Fruit fly (Drosophila melanogaster) S2 (cell line): ENCODE measurements around the gene aqz.

ENCODE experiments used
- CG8478 ChIP-seq: fragments of >200 bp; optimal IDR thresholded peaks from 2 replicates; lab custom pipeline; 2018
- CTCF ChIP-seq, 2 experiments: fragments of >200 bp; optimal IDR thresholded peaks; 2 replicates each; lab custom pipeline; 2018

aqz gene

DNA sequence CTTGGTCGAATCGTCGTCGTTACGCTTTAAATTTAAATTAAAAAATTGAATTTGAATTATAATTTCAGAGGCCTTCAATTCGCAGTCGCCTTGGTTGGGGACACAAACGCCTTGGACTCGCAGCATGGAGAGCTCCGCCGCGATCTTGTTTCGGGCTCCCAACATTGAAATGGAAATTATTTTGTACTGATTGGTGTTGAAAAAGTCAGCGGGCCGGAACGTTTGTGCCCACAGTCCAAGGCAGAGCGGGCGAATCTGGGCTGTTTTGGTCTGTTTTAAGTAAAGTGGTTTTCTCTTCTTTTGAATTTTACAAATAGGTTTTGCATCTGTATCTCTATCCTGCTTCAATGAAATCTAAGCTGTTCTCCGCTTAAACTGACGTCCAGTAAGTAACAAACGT lies 5.4 kb downstream of the aqz start:
- TF ChIP-seq CG8478 (lab: Kevin White, UChicago) (no peak), CTCF (optimal IDR thresholded peaks at IDR 0.05; lab: Kevin White, UChicago) (no peak)

DNA sequence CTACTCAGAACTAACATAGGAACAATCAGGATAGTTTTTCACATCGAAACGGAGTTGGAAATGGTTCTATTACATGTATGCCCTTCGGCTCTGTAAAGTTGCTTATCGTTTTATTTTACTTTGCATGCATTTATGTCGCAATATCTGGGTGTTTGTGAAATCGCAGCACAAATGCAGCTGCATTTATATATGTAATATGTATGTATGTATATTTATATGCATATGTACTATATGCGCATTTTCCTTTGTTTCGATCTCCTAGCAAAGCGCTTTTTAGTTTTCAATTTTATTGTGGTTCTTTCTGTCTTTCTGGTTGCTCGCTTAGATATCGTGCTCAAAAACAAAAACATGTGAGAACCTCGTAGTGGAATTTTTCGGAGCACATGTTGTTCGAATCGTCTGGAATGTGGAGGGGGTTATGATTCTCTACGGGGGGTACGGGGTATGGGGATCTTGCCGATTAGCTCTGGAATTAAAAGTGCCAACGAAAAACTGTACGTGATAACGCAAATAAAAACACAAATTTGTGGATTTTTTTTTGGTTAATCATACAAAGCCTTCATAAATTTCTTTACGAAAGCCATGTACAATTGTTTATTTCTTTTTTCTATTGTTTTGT lies 6.3 kb downstream of the aqz start:
- no peak for TF ChIP-seq CTCF (optimal IDR thresholded peaks at IDR 0.05; lab: Kevin White, UChicago)
- TF ChIP-seq CG8478 (lab: Kevin White, UChicago), result no peak

DNA sequence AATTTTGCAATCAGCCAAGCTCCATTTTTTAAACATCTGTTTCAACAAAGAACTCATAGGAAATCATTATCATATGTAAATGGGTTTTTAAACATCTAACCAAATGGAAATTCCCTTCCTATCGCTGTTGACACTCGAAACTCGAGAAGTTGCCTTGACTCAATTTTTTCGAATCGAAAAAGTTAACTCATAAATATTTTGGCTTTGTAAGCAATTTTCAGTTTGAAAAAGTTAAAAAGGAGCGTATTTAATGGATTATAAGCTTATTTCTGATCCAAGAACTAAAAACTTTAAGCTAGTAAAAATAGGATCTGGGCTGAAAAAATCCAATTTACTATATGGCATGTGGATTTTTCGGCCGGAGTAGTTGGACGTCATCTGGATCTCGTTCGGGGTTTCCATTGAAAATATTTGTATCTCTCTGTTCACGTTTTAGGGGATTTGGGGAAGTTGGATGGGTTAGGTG lies 7.3 kb downstream of the aqz start, which contains the start of gene CG9837:
Gene CG9837, minus strand, starts transcription at position 416 of the 466 bp plus-strand sequence.
- no peak for TF ChIP-seq CG8478 (lab: Kevin White, UChicago)
- TF ChIP-seq CTCF (optimal IDR thresholded peaks at IDR 0.05; lab: Kevin White, UChicago), result no peak

DNA sequence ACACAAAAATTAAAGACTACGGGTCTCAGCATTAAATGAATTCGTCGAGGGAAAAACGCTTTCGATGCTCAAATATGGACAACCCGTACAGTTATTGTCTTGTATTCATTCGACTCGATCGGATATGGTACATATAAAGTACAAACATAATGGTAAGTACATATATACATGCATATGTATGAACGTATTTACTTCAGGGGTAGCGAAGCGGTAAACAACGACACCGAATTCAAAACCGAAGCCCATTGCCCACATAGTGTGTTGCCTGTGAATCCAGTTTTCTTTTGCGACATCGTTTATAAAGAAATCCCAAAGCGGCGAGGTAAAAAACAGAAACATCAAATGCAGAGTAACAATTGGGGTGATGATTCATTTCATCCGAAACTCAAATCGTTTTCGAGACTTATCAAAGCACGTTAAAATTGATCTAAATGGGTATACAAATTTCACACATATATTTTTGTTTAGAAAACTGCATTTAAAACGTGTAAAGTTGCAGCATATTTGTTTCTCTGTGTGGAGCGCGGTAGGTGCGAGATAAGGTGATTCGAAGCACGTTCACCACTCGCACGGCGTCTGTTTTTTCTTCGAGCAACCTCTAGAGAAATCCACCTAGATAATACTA lies 8.0 kb downstream of the aqz start:
- TF ChIP-seq CTCF (optimal IDR thresholded peaks at IDR 0.05; lab: Kevin White, UChicago), result no peak
- no peak for TF ChIP-seq CG8478 (lab: Kevin White, UChicago)

DNA sequence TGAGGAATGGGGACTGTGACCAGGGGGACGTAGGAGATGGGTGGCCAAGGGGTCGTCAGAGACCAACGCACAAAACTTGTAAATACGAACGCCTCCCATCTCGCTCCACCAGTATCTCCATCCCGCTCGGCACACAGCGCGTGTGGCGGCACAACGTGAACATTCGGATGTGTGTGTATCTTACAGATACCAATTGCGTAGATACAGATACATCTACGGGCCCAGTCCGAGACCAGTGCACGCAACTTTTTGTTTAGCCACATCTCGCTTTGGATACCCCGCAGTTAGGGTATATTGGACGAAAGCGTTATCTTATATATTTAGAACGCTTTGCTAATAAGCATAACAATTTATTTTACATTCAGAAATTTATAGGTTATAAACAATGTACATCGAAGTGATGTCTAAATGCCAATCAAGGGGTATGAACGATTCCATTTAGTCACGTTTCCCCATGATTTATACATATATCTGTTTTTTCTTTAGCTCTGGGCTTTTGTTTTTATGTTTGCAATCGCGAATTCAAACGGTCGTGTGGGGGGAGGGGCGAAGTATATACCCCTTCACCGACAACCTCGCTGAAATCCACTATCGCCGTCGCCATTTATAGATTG lies 9.1 kb downstream of the aqz start:
- TF ChIP-seq CTCF (optimal IDR thresholded peaks at IDR 0.05; lab: Kevin White, UChicago) (no peak), CG8478 (lab: Kevin White, UChicago) (no peak)

DNA sequence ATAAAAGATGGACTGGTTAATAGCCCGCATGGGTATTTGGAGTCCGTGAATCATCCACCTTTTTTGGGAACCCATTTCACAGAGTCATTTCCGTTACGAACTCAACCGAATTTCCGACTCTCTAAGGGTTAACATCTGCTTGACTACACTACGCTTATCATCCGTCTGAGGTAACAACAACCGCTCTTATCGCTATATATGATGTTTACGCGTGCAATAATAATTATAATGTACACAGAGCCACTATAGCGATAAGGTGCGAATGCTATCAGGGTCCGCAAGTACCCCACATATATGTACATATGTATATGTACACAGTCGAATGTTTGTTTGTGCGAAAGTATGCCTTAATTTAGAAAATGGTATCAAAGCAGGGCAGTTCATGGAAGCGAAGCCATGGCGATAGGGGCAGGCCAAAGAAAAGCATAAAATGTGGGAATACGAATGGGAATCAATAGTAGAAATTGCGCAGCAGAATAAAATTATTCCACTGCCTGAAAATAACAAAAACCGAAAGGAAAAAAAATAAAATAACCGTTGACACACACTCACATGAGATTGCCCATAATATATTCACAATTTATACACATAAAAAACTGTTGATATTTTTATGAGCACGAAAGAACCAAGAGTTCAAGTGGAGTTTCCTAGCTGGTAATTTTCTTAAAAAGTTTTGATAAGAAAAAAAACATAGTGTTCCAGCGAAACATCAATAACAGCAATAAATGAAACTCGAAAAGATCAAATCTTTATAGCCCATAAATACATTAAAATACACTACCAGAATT lies 9.9 kb downstream of the aqz start:
- TF ChIP-seq CG8478 (lab: Kevin White, UChicago) (no peak), CTCF (optimal IDR thresholded peaks at IDR 0.05; lab: Kevin White, UChicago) (no peak)

DNA sequence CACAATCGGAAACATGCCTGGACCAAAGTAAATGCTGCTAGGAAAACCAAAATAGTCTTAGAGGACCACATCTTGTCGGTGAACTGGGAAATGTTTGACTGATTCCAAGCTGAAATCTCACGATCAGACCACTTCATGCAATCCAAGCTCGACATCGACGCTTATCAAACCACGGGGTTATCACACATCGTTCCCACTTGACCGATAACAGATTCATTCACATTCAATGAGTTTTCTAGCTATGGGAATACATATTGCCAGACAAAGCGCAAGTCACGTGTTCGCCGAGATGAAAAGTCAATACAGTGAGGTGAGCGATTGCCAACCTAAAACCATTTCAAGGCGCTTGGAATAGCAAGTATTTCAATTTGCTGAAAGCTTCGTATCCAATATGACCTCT lies 10.8 kb downstream of the aqz start:
- TF ChIP-seq CTCF (optimal IDR thresholded peaks at IDR 0.05; lab: Kevin White, UChicago) (no peak), CG8478 (lab: Kevin White, UChicago) (no peak)

DNA sequence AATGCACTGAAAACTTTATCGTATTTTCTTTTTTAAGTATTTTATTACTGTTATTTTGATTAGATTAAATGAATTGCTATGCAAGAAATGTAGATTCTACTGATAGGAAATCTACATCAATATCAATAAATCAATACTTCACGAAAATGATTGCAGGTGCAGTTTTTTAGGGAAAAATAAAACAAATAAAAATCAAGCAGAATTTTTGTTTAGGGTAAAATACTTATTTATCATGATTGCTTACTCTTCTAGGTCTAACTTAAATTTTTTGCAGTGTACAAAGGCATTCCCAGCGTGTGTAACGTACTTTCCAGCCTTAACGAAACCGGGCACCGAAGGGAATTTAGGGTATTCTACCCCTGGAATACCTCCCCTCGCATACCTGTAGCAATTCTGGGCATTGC lies 12.0 kb downstream of the aqz start:
- TF ChIP-seq CG8478 (lab: Kevin White, UChicago), result no peak
- no peak for TF ChIP-seq CTCF (optimal IDR thresholded peaks at IDR 0.05; lab: Kevin White, UChicago)

DNA sequence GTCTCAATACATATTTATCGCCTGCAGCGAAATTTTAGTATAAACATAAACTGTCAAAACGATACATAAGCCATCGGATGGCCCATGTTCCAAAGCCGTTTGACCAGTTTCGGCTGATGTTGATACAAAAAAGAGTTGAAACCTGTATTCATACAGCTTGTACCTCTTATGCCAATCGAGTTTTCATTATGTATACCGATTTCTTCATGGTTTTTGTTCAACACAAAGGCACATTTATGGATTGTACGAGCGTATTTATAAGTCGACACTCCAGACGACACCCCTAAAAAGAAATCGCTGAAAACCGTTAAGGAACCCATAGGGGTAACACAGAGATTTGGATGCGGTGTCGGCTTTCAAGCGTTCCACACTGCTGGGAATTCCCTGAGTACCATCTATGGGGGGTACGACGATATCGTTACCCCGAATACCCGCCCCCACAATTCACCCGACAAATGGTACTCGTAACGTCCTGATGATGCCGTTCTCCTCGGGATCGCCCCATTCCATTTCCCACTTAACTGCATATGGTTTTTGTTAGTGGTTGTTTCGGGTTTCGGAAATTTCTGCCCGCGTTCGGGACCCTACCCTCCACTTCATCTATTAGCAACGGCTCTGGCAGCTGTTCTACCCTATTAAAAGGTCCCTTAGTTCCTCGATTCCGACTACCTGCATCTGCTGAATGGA lies 12.5 kb downstream of the aqz start:
- TF ChIP-seq CTCF (optimal IDR thresholded peaks at IDR 0.05; lab: Kevin White, UChicago) (no peak), CG8478 (lab: Kevin White, UChicago) (no peak)

DNA sequence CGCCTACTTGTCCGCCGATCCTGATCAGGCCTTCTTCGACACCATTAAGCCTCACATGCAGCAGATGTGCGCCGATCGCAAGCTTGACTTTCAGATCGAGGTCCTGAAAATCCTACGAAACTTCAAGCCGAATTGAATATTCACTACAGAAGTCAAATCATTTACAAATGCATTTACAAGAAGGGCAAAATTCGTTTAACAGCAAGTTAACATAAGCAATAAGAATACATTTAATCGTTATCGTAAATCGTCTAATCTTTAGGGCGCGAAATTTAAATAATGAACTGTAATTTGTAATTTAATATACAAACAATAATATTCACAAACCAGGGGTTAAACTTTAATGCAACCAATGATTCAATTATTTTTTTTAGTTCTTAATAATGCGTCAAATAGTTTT lies 13.4 kb downstream of the aqz start:
- no peak for TF ChIP-seq CTCF (optimal IDR thresholded peaks at IDR 0.05; lab: Kevin White, UChicago)

DNA sequence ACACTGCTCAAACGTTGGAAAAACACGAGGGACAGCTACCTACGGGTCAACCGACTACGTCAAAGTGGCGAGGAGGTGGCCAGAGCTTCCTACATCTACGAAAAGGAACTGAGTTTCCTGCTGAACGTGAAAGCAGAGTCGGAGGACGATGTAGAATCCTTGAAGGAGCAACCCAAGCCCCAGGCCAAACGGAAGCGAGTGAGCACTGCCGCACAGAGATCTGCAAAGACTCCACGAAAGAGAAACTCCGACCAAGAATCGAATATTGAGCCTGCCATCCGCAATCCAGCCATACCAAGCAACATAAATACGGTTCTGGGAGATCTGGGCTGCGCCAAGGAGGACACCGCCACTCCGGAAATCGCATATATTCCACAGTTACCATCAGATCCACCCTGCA lies 13.8 kb downstream of the aqz start:
- TF ChIP-seq CTCF (optimal IDR thresholded peaks at IDR 0.05; lab: Kevin White, UChicago) (no peak), CG8478 (lab: Kevin White, UChicago) (no peak)

DNA sequence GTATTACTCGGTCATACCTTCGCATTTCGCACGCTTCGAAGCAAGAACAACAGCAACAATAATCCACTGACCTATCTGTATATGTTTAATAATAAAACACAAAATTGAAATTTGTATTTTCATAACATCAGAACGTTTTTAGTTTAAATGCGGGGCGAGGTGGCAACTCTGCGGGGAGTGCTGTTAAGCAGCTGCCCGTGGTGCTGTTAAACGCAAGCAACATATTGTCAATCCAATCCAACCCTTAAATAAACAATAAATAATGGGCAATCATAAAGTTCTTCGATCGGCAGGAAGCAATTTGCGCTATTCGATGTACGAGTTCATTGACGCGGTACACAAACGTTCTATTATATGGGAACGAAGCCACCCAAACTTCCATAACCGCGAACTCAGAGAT lies 14.4 kb downstream of the aqz start, which contains the start of gene hng2:
Gene hng2, plus strand, starts transcription at position 219 of the 400 bp plus-strand sequence.
- TF ChIP-seq CTCF (optimal IDR thresholded peaks at IDR 0.05; lab: Kevin White, UChicago), result no peak
- TF ChIP-seq CG8478 (lab: Kevin White, UChicago), result no peak

DNA sequence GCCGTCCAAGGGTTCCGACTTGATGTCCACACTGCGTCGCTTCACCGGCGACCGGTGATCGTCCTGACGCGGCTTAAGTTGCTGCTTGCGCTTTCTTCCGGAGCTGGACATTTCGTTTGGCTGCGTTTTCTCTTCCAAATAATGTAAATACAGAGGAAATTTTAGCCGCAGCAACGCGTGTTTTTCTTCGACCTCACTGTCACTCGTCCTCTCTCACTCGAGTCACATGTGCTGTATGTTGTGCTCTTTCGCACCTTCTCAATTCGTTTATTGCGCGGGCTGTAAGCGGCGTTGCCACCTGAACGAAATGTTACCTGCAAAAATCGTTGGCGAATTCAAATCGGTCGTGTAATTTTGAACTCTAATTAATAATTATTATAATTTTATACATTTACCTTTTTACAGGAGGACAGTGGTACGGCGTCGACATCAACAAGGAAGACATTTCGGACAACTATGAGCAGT lies 15.1 kb downstream of the aqz start, which contains the start of gene CG9839:
Gene CG9839, minus strand, starts transcription at position 415 of the 465 bp plus-strand sequence.
- TF ChIP-seq CG8478 (lab: Kevin White, UChicago), result no peak
- TF ChIP-seq CTCF (optimal IDR thresholded peaks at IDR 0.05; lab: Kevin White, UChicago), result peak in 1 of 2 experiments; percentile 26
